Worm (Caenorhabditis elegans) whole organism, L4 larva: ENCODE data around the gene Y54G2A.36.
"Not testable (repeated sequence)": the region's sequence is repeated elsewhere in the genome, so short reads cannot be mapped to it uniquely, and the experiment has no call there.

Experiments
- tag-97 ChIP-seq: fragments of 200-800 bp; sonication (Bioruptor generic); IDR thresholded peaks from 2 replicates; pipeline ENCODE4 v1.3.6; 2022; ENCODE audit warnings: missing genetic modification characterization, missing compliant biosample characterization
- ztf-7 ChIP-seq: fragments of 150-350 bp; optimal IDR thresholded peaks from 2 replicates; lab custom pipeline; 2014; ENCODE audit warnings: missing biosample characterization, missing genetic modification characterization

DNA sequence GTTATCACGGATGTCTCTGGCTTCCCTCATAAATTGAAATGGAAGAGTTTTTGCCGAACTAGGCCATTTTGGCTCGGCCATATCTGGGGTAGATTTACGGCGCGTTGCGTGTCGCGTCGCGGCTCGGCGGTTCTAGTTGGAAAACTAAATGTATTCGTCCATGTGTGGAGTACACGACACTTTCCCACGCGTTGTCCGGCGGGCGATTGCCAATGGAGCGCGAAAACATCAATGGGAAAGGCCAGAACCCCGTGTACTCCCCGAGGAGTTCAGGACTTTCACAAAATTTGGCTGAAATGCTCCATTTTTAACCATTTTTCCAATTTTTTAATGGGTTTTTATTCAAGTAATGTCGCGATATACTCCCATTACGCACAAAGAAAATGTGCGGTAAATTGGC is 13.4 kb upstream of the Y54G2A.36 start:
- TF ChIP-seq tag-97 (GFP tag; lab: Robert Waterston, UW); ztf-7 (tag; lab: Kevin White, UChicago): not testable (repeated sequence)
